Worm (Caenorhabditis elegans) whole organism, midembryonic: ENCODE measurements around the gene mfsd-13.2.

Experiments
- T22C8.4 ChIP-seq: fragments of 200-800 bp; sonication (Bioruptor generic); IDR thresholded peaks from 2 replicates; pipeline ENCODE4 v1.3.6; 2022; ENCODE audit warnings: missing genetic modification characterization, missing compliant biosample characterization
- cog-1 ChIP-seq: sonication (generic microtip); optimal IDR thresholded peaks from 2 replicates; lab custom pipeline; 2016; ENCODE audit warnings: missing genetic modification characterization, missing compliant biosample characterization
- flt-1 ChIP-seq: fragments of 200-800 bp; sonication (Bioruptor generic); IDR thresholded peaks from 2 replicates; pipeline ENCODE4 v1.3.6; 2022; ENCODE audit warnings: missing genetic modification characterization, missing compliant biosample characterization
- klf-2 ChIP-seq: fragments of 200-800 bp; sonication (Bioruptor generic); conservative IDR thresholded peaks from 2 replicates; pipeline ENCODE4 v1.3.6; 2022; ENCODE audit warnings: missing genetic modification reagents, missing genetic modification characterization, missing compliant biosample characterization
- med-1 ChIP-seq: sonication (generic microtip); optimal IDR thresholded peaks from 2 replicates; lab custom pipeline; 2017; ENCODE audit warnings: missing genetic modification characterization, mild to moderate bottlenecking, missing compliant biosample characterization, antibody characterized with exemption, missing genetic modification reagents; ENCODE audit not compliant: insufficient read depth
- ref-1 ChIP-seq: fragments of 200-800 bp; sonication (Bioruptor generic); conservative IDR thresholded peaks from 2 replicates; pipeline ENCODE4 v1.3.6; 2022; ENCODE audit warnings: missing genetic modification reagents, missing genetic modification characterization, missing compliant biosample characterization
- tab-1 ChIP-seq: fragments of 200-800 bp; sonication (Bioruptor generic); IDR thresholded peaks from 2 replicates; pipeline ENCODE4 v1.3.6; 2022; ENCODE audit warnings: missing genetic modification characterization, missing compliant biosample characterization
- ztf-23 ChIP-seq: fragments of 200-800 bp; sonication (Bioruptor generic); IDR thresholded peaks from 2 replicates; pipeline ENCODE4 v1.3.6; 2022; ENCODE audit warnings: missing genetic modification reagents, missing genetic modification characterization, missing compliant biosample characterization
- ztf-29 ChIP-seq: fragments of 200-800 bp; sonication (Bioruptor generic); IDR thresholded peaks from 2 replicates; pipeline ENCODE4 v1.3.6; 2022; ENCODE audit warnings: missing genetic modification reagents, missing genetic modification characterization, missing compliant biosample characterization

- TF ChIP-seq tab-1 (GFP tag; lab: Robert Waterston, UW): no peak
- TF ChIP-seq med-1 (GFP tag; lab: Kevin White, UChicago): no peak
- no peak for TF ChIP-seq cog-1 (tag; lab: Kevin White, UChicago)
- TF ChIP-seq flt-1 (GFP tag; lab: Robert Waterston, UW): no peak
- TF ChIP-seq T22C8.4 (GFP tag; lab: Robert Waterston, UW): no peak
- no peak for TF ChIP-seq klf-2 (GFP tag; lab: Robert Waterston, UW)
- TF ChIP-seq ref-1 (GFP tag; lab: Robert Waterston, UW): no peak
- no peak for TF ChIP-seq ztf-29 (GFP tag; lab: Robert Waterston, UW)
- no peak for TF ChIP-seq ztf-23 (GFP tag; lab: Robert Waterston, UW)
Observed at ce11 chrII:7166768-7167167, 1.1 kb upstream of the mfsd-13.2 start.
